Worm (Caenorhabditis elegans): ENCODE data around the gene mrpl-21.

The mrpl-21 gene

DNA sequence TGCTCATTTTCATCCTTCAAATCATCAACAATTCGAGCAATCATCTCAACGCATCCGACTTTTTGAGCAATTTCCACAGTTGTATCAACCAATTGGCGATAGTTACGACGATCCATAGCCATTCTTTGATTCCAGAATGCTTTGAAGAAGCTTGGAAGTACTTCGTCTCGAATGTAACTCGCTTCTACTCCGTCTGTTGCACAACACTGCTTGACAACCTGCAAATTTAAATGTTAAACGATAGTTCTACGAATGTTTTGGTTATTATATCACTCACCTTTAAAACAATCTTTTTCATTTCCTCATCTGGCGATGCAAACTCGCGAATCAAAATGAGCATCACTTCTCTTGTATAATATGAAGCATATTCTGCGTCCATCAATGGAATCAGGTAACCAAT, 22.5 kb upstream of the mrpl-21 start:
- TF ChIP-seq aha-1 (tag) (peak; percentile 62), hmg-1.1 (GFP tag; IDR thresholded peaks at IDR 0.05) (no peak)

DNA sequence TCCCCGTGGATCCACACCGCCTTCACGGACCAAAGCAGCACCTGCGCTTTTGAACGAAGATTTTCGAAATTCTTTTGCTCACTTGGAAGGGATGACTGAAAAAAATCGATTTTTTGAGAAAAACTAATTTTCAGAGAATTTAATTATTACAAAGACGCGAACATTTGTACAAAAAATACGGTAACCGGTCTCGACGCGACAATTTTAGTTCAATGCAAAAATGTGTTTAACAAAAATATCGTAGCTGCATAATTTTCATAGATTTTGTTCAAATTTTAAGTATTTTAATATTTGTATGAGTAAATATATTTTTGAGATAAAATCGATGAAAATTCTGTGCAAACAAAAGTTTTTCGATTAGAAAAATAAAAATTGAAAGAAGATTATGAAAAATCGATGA, 19.7 kb upstream of the mrpl-21 start, which contains the start of gene T08A11.1:
Gene T08A11.1 (minus strand): TSS at position 101 of the 400 bp plus-strand sequence.
- TF ChIP-seq lim-7 (GFP tag; IDR thresholded peaks at IDR 0.05) (no peak), ztf-11 (tag; optimal IDR thresholded peaks at IDR 0.05) (no peak), jun-1 (tag; optimal IDR thresholded peaks at IDR 0.05) (no peak), ctbp-1 (GFP tag; IDR thresholded peaks at IDR 0.05) (no peak), nhr-48 (tag; optimal IDR thresholded peaks at IDR 0.05) (no peak), dmd-6 (GFP tag; IDR thresholded peaks at IDR 0.05) (no peak), mdl-1 (tag; optimal IDR thresholded peaks at IDR 0.05) (no peak), mep-1 (tag; optimal IDR thresholded peaks at IDR 0.05) (no peak), sdz-12 (GFP tag; optimal IDR thresholded peaks at IDR 0.05) (no peak), Y5F2A.4 (GFP tag; optimal IDR thresholded peaks at IDR 0.05) (no peak), gei-8 (GFP tag; optimal IDR thresholded peaks at IDR 0.05) (no peak), snpc-1.2 (GFP tag; IDR thresholded peaks at IDR 0.05) (no peak), saeg-2 (GFP tag; IDR thresholded peaks at IDR 0.05) (no peak), egl-27 (tag; optimal IDR thresholded peaks at IDR 0.05) (no peak)

DNA sequence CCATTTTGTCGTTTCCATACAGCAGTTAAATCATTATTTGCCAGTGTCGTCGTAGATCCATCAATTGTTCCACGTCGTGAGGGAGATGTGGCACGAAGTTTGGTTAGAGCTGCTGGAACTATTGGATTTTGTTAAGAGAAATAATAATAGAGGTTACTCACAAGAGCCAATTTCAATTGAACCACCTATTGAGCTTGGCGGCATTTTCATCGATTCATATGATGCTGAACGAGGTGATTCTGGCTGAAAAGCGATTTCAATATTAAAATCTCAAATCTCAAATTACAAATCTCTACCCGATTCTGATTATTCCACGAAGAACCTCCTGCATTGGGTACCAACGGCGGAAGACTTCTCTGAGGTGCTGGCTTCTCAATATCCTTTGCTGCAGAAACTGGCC, 14.5 kb upstream of the mrpl-21 start:
- no peak for TF ChIP-seq ceh-62 (tag; optimal IDR thresholded peaks at IDR 0.05)
- TF ChIP-seq aha-1 (tag): peak; percentile 95

DNA sequence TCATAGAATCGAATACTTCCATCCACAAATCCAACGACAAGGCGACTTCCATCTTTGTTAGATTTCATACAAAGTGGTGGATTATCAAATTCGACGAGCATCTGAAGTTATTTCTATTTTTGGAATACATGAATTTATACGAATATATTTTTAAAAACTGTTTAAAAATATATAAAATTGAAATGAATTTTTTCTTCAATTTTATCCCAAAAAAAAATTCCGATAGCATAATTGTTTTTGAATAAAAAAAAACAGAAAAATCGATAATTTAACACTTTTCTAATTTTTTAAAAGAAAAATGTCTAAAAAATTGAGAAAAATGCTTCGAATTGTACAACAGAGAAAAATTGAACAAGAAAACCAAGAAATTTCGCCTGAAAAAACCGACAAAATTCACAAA, 4.2 kb upstream of the mrpl-21 start, which contains the start of gene Y44F5A.1:
Gene Y44F5A.1 (minus strand): TSS at position 101 of the 400 bp plus-strand sequence.
- no peak for TF ChIP-seq nhr-28 (tag; optimal IDR thresholded peaks at IDR 0.05)
- TF ChIP-seq R02D3.7 (tag; optimal IDR thresholded peaks at IDR 0.05): no peak
- TF ChIP-seq egl-43 (GFP tag; IDR thresholded peaks at IDR 0.05): no peak
- TF ChIP-seq hlh-11 (tag; optimal IDR thresholded peaks at IDR 0.05): no peak
- no peak for TF ChIP-seq tag-97 (GFP tag; IDR thresholded peaks at IDR 0.05)
- TF ChIP-seq hmg-1.1 (GFP tag; IDR thresholded peaks at IDR 0.05): no peak
- no peak for TF ChIP-seq nhr-6 (tag; optimal IDR thresholded peaks at IDR 0.05)
- no peak for TF ChIP-seq nhr-10 (tag; optimal IDR thresholded peaks at IDR 0.05)
- TF ChIP-seq ceh-44 (GFP tag; IDR thresholded peaks at IDR 0.05): no peak
- no peak for TF ChIP-seq rbr-2 (tag; optimal IDR thresholded peaks at IDR 0.05)
- no peak for TF ChIP-seq aly-2 (tag; optimal IDR thresholded peaks at IDR 0.05)
- TF ChIP-seq aha-1 (tag): no peak
- no peak for TF ChIP-seq saeg-2 (GFP tag; IDR thresholded peaks at IDR 0.05)
- TF ChIP-seq F49E8.2 (tag; optimal IDR thresholded peaks at IDR 0.05; ENCODE audit: borderline replicate concordance): no peak
- TF ChIP-seq daf-8 (GFP tag; IDR thresholded peaks at IDR 0.05): no peak
- TF ChIP-seq nhr-77 (tag; optimal IDR thresholded peaks at IDR 0.05): no peak
- no peak for TF ChIP-seq dmd-8 (GFP tag; IDR thresholded peaks at IDR 0.05)
- no peak for TF ChIP-seq D1046.2 (GFP tag; IDR thresholded peaks at IDR 0.05)
- no peak for TF ChIP-seq zfp-2 (tag; optimal IDR thresholded peaks at IDR 0.05)

DNA sequence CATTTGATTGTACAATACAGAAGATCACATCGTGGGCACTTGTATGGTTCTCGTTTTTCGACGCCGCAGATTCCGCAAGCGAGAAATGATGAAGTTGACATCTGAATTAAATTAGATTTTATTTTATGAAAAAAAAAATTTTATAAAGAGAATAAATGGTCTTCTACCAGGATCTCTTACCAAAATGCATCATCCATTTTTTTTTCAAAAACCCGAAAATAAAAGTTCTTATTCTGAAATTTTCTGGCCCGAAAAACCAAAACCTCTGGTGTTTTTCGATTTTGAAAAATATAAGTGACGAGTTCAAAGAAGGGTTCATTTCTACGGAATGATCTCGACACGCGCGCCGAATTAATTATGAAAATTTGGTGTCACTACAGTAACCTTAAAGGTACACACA, 924 bp upstream of the mrpl-21 start, which contains the start of gene zhit-2:
Gene zhit-2 (minus strand): TSS at position 101 of the 400 bp plus-strand sequence.
- TF ChIP-seq ztf-11 (tag; optimal IDR thresholded peaks at IDR 0.05) (no peak), zfp-2 (tag; optimal IDR thresholded peaks at IDR 0.05) (no peak), dmd-8 (GFP tag; IDR thresholded peaks at IDR 0.05) (no peak), lin-29 (GFP tag; IDR thresholded peaks at IDR 0.05) (no peak), T20F7.1 (GFP tag; optimal IDR thresholded peaks at IDR 0.05) (no peak), ces-1 (GFP tag; optimal IDR thresholded peaks at IDR 0.05) (no peak), fos-1 (tag; optimal IDR thresholded peaks at IDR 0.05) (no peak), T26A8.4 (GFP tag; IDR thresholded peaks at IDR 0.05) (no peak), gei-8 (GFP tag; optimal IDR thresholded peaks at IDR 0.05) (no peak), daf-12 (tag; optimal IDR thresholded peaks at IDR 0.05) (no peak), fkh-10 (GFP tag; optimal IDR thresholded peaks at IDR 0.05) (no peak), ama-1 (optimal IDR thresholded peaks at IDR 0.05) (no peak), unc-62 (GFP tag; optimal IDR thresholded peaks at IDR 0.05 in 1 of 2) (no peak), unc-62 (tag; optimal IDR thresholded peaks at IDR 0.05) (no peak), ceh-82 (tag; optimal IDR thresholded peaks at IDR 0.05) (no peak), arid-1 (GFP tag; conservative IDR thresholded peaks at IDR 0.05) (no peak), unc-130 (GFP tag; optimal IDR thresholded peaks at IDR 0.05) (no peak)

All from whole organism, L4 larva.